Worm (Caenorhabditis elegans) whole organism, L4 larva: ENCODE data around the gene pqn-18.

Experiments used
- hif-1 ChIP-seq, 2 experiments: sonication (generic microtip); optimal IDR thresholded peaks; 2 replicates each; lab custom pipeline; 2016 to 2017; ENCODE audit warnings: missing compliant biosample characterization in 2 of 2, missing genetic modification characterization in 2 of 2, missing genetic modification reagents in 2 of 2, missing genotype in 2 of 2, mild to moderate bottlenecking in 1 of 2
- lir-3 ChIP-seq: sonication (generic microtip); optimal IDR thresholded peaks from 2 replicates; lab custom pipeline; 2016; ENCODE audit warnings: mild to moderate bottlenecking, missing genetic modification characterization, missing compliant biosample characterization

DNA sequence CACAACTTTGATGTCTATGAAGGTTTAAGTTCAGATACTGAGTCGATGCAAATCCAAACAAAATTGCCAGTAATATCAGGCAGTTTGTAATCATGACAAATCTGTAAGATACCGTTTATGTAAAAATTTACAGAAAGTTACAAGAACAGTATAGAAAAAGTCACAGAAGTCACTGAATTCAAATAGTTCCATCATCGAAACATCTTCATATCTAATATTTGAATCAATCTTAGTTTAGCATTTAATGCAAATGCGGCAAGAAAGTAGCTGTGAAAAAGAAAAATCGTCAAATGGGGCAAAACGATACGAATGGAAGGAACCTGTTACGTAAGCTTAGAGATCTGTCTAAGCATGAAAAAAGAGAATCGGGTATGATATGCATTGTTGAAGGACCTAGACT, 35.5 kb downstream of the pqn-18 start, which contains the start of gene gmap-2:
- TF ChIP-seq hif-1 (tag; optimal IDR thresholded peaks at IDR 0.05; lab: Kevin White, UChicago) (no peak), lir-3 (tag; lab: Kevin White, UChicago) (no peak)
